Worm (Caenorhabditis elegans) whole organism, L4 larva: Measurements from ENCODE around the gene thn-2.

Experiments used
- D1046.2 ChIP-seq: fragments of 200-800 bp; sonication (Bioruptor generic); IDR thresholded peaks from 2 replicates; pipeline ENCODE4 v1.3.6; 2022; ENCODE audit warnings: missing genetic modification characterization, missing compliant biosample characterization
- F10B5.3 ChIP-seq: sonication (generic microtip); optimal IDR thresholded peaks from 2 replicates; lab custom pipeline; 2016; ENCODE audit warnings: mild to moderate bottlenecking, missing genetic modification characterization, missing compliant biosample characterization
- T20F7.1 ChIP-seq: fragments of 200-800 bp; sonication (Bioruptor generic); optimal IDR thresholded peaks from 2 replicates; lab custom pipeline; 2018; ENCODE audit warnings: mild to moderate bottlenecking, missing genetic modification characterization, missing compliant biosample characterization
- Y105C5A.15 ChIP-seq: fragments of 200-800 bp; sonication (Bioruptor generic); IDR thresholded peaks from 2 replicates; pipeline ENCODE4 v1.3.6; 2022; ENCODE audit warnings: missing genetic modification characterization, missing compliant biosample characterization
- Y48G9A.11 ChIP-seq: fragments of 200-800 bp; sonication (Bioruptor generic); IDR thresholded peaks from 2 replicates; pipeline ENCODE4 v1.3.6; 2022; ENCODE audit warnings: missing genetic modification reagents, missing genetic modification characterization, missing compliant biosample characterization
- Y5F2A.4 ChIP-seq: fragments of 200-800 bp; sonication (Bioruptor generic); optimal IDR thresholded peaks from 2 replicates; lab custom pipeline; 2018; ENCODE audit warnings: mild to moderate bottlenecking, missing genetic modification characterization, missing compliant biosample characterization
- Y75B8A.6 ChIP-seq: fragments of 200-800 bp; sonication (Bioruptor generic); IDR thresholded peaks from 2 replicates; pipeline ENCODE4 v1.3.6; 2022; ENCODE audit warnings: missing genetic modification reagents, missing genetic modification characterization, missing compliant biosample characterization
- ceh-20 ChIP-seq: fragments of 200-800 bp; sonication (Bioruptor generic); IDR thresholded peaks from 2 replicates; pipeline ENCODE4 v1.3.6; 2022; ENCODE audit warnings: missing genetic modification reagents, missing genetic modification characterization, missing compliant biosample characterization
- cey-2 ChIP-seq: sonication (generic microtip); optimal IDR thresholded peaks from 3 replicates; lab custom pipeline; 2017; ENCODE audit warnings: missing genetic modification characterization, mild to moderate bottlenecking, missing compliant biosample characterization, antibody characterized with exemption, borderline replicate concordance; ENCODE audit not compliant: insufficient read depth
- daf-16 ChIP-seq, 3 experiments: sonication (generic microtip); optimal IDR thresholded peaks; 2 replicates each; lab custom pipeline; 2016 to 2017; ENCODE audit warnings: missing genetic modification characterization in 3 of 3, missing genetic modification reagents in 3 of 3, mild to moderate bottlenecking in 2 of 3, missing compliant biosample characterization in 2 of 3, missing biosample characterization in 1 of 3, moderate library complexity in 1 of 3
- daf-19 ChIP-seq: fragments of 200-800 bp; sonication (Bioruptor generic); conservative IDR thresholded peaks from 2 replicates; pipeline ENCODE4 v1.3.6; 2022; ENCODE audit warnings: missing genetic modification characterization, missing compliant biosample characterization
- daf-8 ChIP-seq: fragments of 200-800 bp; sonication (Bioruptor generic); IDR thresholded peaks from 2 replicates; pipeline ENCODE4 v1.3.6; 2022; ENCODE audit warnings: missing genetic modification characterization, missing compliant biosample characterization
- dmd-6 ChIP-seq: fragments of 200-800 bp; sonication (Bioruptor generic); IDR thresholded peaks from 2 replicates; pipeline ENCODE4 v1.3.6; 2022; ENCODE audit warnings: missing genetic modification reagents, missing genetic modification characterization, missing compliant biosample characterization
- duxl-1 ChIP-seq: sonication (generic microtip); optimal IDR thresholded peaks from 2 replicates; lab custom pipeline; 2016; ENCODE audit warnings: mild to moderate bottlenecking, missing genetic modification characterization, moderate library complexity, missing compliant biosample characterization; ENCODE audit not compliant: poor library complexity
- dve-1 ChIP-seq: sonication (generic microtip); optimal IDR thresholded peaks from 2 replicates; lab custom pipeline; 2017; ENCODE audit warnings: antibody characterized with exemption, mild to moderate bottlenecking, missing genetic modification characterization, missing compliant biosample characterization; ENCODE audit not compliant: insufficient read depth
- egl-27 ChIP-seq: sonication (generic microtip); optimal IDR thresholded peaks from 3 replicates; lab custom pipeline; 2017; ENCODE audit warnings: missing biosample characterization, missing genetic modification reagents, missing genetic modification characterization
- egl-43 ChIP-seq: fragments of 200-800 bp; sonication (Bioruptor generic); IDR thresholded peaks from 2 replicates; pipeline ENCODE4 v1.3.6; 2022; ENCODE audit warnings: missing genetic modification reagents, missing genetic modification characterization, missing compliant biosample characterization
- fkh-10 ChIP-seq: fragments of 150-350 bp; optimal IDR thresholded peaks from 2 replicates; lab custom pipeline; 2014; ENCODE audit warnings: missing biosample characterization, missing genetic modification reagents, missing genetic modification characterization
- hif-1 ChIP-seq, 2 experiments: sonication (generic microtip); optimal IDR thresholded peaks; 2 replicates each; lab custom pipeline; 2016 to 2017; ENCODE audit warnings: missing compliant biosample characterization in 2 of 2, missing genetic modification characterization in 2 of 2, missing genetic modification reagents in 2 of 2, missing genotype in 2 of 2, mild to moderate bottlenecking in 1 of 2
- hlh-11 ChIP-seq: fragments of 200-800 bp; sonication (Bioruptor generic); optimal IDR thresholded peaks from 2 replicates; lab custom pipeline; 2018; ENCODE audit warnings: mild to moderate bottlenecking, missing genetic modification characterization, missing compliant biosample characterization
- hlh-30 ChIP-seq: sonication (generic microtip); optimal IDR thresholded peaks from 2 replicates; lab custom pipeline; 2017; ENCODE audit warnings: antibody characterized with exemption, mild to moderate bottlenecking, missing genetic modification characterization, missing compliant biosample characterization; ENCODE audit not compliant: insufficient read depth
- hmg-1.1 ChIP-seq: fragments of 200-800 bp; sonication (Bioruptor generic); IDR thresholded peaks from 2 replicates; pipeline ENCODE4 v1.3.6; 2022; ENCODE audit warnings: missing genetic modification reagents, missing genetic modification characterization, missing compliant biosample characterization
- lim-7 ChIP-seq: fragments of 200-800 bp; sonication (Bioruptor generic); IDR thresholded peaks from 2 replicates; pipeline ENCODE4 v1.3.6; 2022; ENCODE audit warnings: missing genetic modification characterization, missing compliant biosample characterization
- lin-1 ChIP-seq: fragments of 200-800 bp; sonication (Bioruptor generic); IDR thresholded peaks from 2 replicates; pipeline ENCODE4 v1.3.6; 2022; ENCODE audit warnings: missing genetic modification reagents, missing genetic modification characterization, missing compliant biosample characterization
- lin-15B ChIP-seq: fragments of 150-350 bp; sonication (generic microtip); optimal IDR thresholded peaks from 3 replicates; lab custom pipeline; 2014; ENCODE audit warnings: missing biosample characterization, missing genetic modification characterization
- lin-29 ChIP-seq: fragments of 200-800 bp; sonication (Bioruptor generic); IDR thresholded peaks from 2 replicates; pipeline ENCODE4 v1.3.6; 2022; ENCODE audit warnings: missing genetic modification reagents, missing genetic modification characterization, missing compliant biosample characterization
- lin-38 ChIP-seq: fragments of 200-800 bp; sonication (Bioruptor generic); IDR thresholded peaks from 2 replicates; pipeline ENCODE4 v1.3.6; 2022; ENCODE audit warnings: missing genetic modification reagents, missing genetic modification characterization, missing compliant biosample characterization
- lir-3 ChIP-seq: sonication (generic microtip); optimal IDR thresholded peaks from 2 replicates; lab custom pipeline; 2016; ENCODE audit warnings: mild to moderate bottlenecking, missing genetic modification characterization, missing compliant biosample characterization
- lsy-2 ChIP-seq, 2 experiments: fragments of 150-350 bp in 1 of 2; sonication (generic microtip) in 1 of 2; optimal IDR thresholded peaks; 2 replicates each; lab custom pipeline; 2014 to 2017; ENCODE audit warnings: missing biosample characterization in 2 of 2, missing genetic modification characterization in 2 of 2
- mdl-1 ChIP-seq, 2 experiments: fragments of 150-350 bp in 1 of 2; sonication (generic microtip) in 1 of 2; optimal IDR thresholded peaks; 2 replicates each; lab custom pipeline; 2014 to 2017; ENCODE audit warnings: missing biosample characterization in 2 of 2, missing genetic modification characterization in 2 of 2
- mep-1 ChIP-seq: fragments of 150-350 bp; sonication (generic microtip); optimal IDR thresholded peaks from 3 replicates; lab custom pipeline; 2014; ENCODE audit warnings: missing biosample characterization, missing genetic modification characterization
- mxl-2 ChIP-seq: fragments of 200-800 bp; sonication (Bioruptor generic); conservative IDR thresholded peaks from 2 replicates; pipeline ENCODE4 v1.3.6; 2022; ENCODE audit warnings: missing genetic modification reagents, missing genetic modification characterization, missing compliant biosample characterization
- mxl-3 ChIP-seq: fragments of 200-800 bp; sonication (Bioruptor generic); optimal IDR thresholded peaks from 2 replicates; lab custom pipeline; 2018; ENCODE audit warnings: mild to moderate bottlenecking, missing genetic modification characterization, missing compliant biosample characterization
- nhr-48 ChIP-seq: sonication (generic microtip); optimal IDR thresholded peaks from 2 replicates; lab custom pipeline; 2016; ENCODE audit warnings: mild to moderate bottlenecking, missing genetic modification characterization, missing compliant biosample characterization
- nhr-6 ChIP-seq: fragments of 150-350 bp; optimal IDR thresholded peaks from 2 replicates; lab custom pipeline; 2014; ENCODE audit warnings: missing biosample characterization, missing genetic modification characterization
- nhr-76 ChIP-seq: fragments of 150-350 bp; optimal IDR thresholded peaks from 2 replicates; lab custom pipeline; 2014; ENCODE audit warnings: missing biosample characterization, missing genetic modification characterization
- rbr-2 ChIP-seq: sonication (generic microtip); optimal IDR thresholded peaks from 2 replicates; lab custom pipeline; 2016; ENCODE audit warnings: missing genotype, missing genetic modification characterization, missing compliant biosample characterization
- sdz-12 ChIP-seq: fragments of 200-800 bp; sonication (Bioruptor generic); optimal IDR thresholded peaks from 2 replicates; lab custom pipeline; 2018; ENCODE audit warnings: mild to moderate bottlenecking, missing genetic modification characterization, missing compliant biosample characterization
- skn-1 ChIP-seq: fragments of 150-350 bp; optimal IDR thresholded peaks from 2 replicates; lab custom pipeline; 2014; ENCODE audit warnings: missing biosample characterization, missing genetic modification characterization
- snpc-4 ChIP-seq: fragments of 150-350 bp; optimal IDR thresholded peaks from 2 replicates; lab custom pipeline; 2014; ENCODE audit warnings: missing biosample characterization, missing genetic modification characterization
- spr-1 ChIP-seq: sonication (generic microtip); optimal IDR thresholded peaks from 2 replicates; lab custom pipeline; 2016; ENCODE audit warnings: mild to moderate bottlenecking, missing genetic modification characterization, missing compliant biosample characterization
- spr-3 ChIP-seq: fragments of 200-800 bp; sonication (Bioruptor generic); optimal IDR thresholded peaks from 2 replicates; lab custom pipeline; 2018; ENCODE audit warnings: mild to moderate bottlenecking, missing genetic modification characterization, missing compliant biosample characterization
- tra-1 ChIP-seq: fragments of 200-800 bp; sonication (Bioruptor generic); IDR thresholded peaks from 2 replicates; pipeline ENCODE4 v1.3.6; 2022; ENCODE audit warnings: missing genetic modification reagents, missing genetic modification characterization, missing compliant biosample characterization
- unc-130 ChIP-seq: sonication (generic microtip); optimal IDR thresholded peaks from 2 replicates; lab custom pipeline; 2016; ENCODE audit warnings: missing genetic modification reagents, missing genetic modification characterization, missing compliant biosample characterization
- unc-39 ChIP-seq: sonication (generic microtip); optimal IDR thresholded peaks from 2 replicates; lab custom pipeline; 2017; ENCODE audit warnings: missing biosample characterization, missing genetic modification characterization
- unc-62 ChIP-seq, 3 experiments: fragments of 150-350 bp in 1 of 3; sonication (generic microtip); optimal IDR thresholded peaks in 2 of 3; peaks in 1 of 3; 1 replicate in 1 of 3; 2 replicates in 2 of 3; lab custom pipeline; 2014 to 2017; ENCODE audit warnings: missing biosample characterization in 3 of 3, missing genetic modification characterization in 3 of 3, missing genetic modification reagents in 3 of 3, missing genotype in 1 of 3
- zag-1 ChIP-seq: fragments of 150-350 bp; optimal IDR thresholded peaks from 2 replicates; lab custom pipeline; 2014; ENCODE audit warnings: missing biosample characterization, missing genetic modification characterization
- zfp-3 ChIP-seq: fragments of 200-800 bp; sonication (Bioruptor generic); conservative IDR thresholded peaks from 2 replicates; pipeline ENCODE4 v1.3.6; 2022; ENCODE audit warnings: missing genetic modification reagents, missing genetic modification characterization, missing compliant biosample characterization
- zip-11 ChIP-seq: fragments of 200-800 bp; sonication (Bioruptor generic); IDR thresholded peaks from 2 replicates; pipeline ENCODE4 v1.3.6; 2022; ENCODE audit warnings: missing genetic modification characterization, missing compliant biosample characterization
- ztf-11 ChIP-seq: fragments of 150-350 bp; optimal IDR thresholded peaks from 2 replicates; lab custom pipeline; 2014; ENCODE audit warnings: missing biosample characterization, missing genetic modification characterization

Gene thn-2

DNA sequence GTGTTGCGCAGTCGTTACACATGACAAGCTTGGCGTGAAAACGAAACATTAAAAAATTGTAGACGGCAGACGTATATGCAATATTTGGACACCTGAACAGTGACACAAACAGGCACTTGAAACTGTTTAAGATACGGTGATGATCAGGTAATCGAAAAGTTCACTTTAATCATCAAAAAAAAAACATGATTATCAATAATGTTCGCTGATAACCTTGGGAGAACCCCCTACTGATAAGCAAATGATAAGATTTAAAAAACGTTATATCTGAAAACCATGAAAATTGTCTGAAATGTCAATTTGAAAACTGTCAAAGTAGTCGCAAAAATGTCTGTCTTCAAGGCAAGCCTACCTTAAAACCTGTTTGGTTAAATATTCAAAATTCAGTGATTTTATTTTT is 17.0 kb downstream of the thn-2 start (continued):
- no peak for TF ChIP-seq lim-7 (GFP tag; lab: Robert Waterston, UW)
- no peak for TF ChIP-seq nhr-6 (tag; lab: Kevin White, UChicago)
- no peak for TF ChIP-seq Y48G9A.11 (GFP tag; lab: Robert Waterston, UW)
- no peak for TF ChIP-seq Y75B8A.6 (GFP tag; lab: Robert Waterston, UW)
- peak; percentile 11 for TF ChIP-seq mxl-3 (GFP tag; lab: Kevin White, UChicago)
- no peak for TF ChIP-seq rbr-2 (tag; lab: Kevin White, UChicago)
- no peak for TF ChIP-seq snpc-4
- TF ChIP-seq hlh-30 (tag; lab: Kevin White, UChicago), result peak; percentile 45
- TF ChIP-seq D1046.2 (GFP tag; lab: Robert Waterston, UW), result no peak
- TF ChIP-seq lin-29, result no peak
- TF ChIP-seq nhr-76, result no peak
- TF ChIP-seq duxl-1, result no peak
- no peak for TF ChIP-seq lin-15B
- peak; percentile 38; the same call in 1 of the 2 replicates for TF ChIP-seq lin-1 (GFP tag; lab: Robert Waterston, UW)
- no peak for TF ChIP-seq spr-3
- no peak for TF ChIP-seq daf-19 (GFP tag; lab: Robert Waterston, UW)
- no peak for TF ChIP-seq unc-130 (GFP tag; lab: Kevin White, UChicago)
- peak; percentile 24; the same call in 1 of the 2 replicates for TF ChIP-seq ceh-20 (GFP tag; lab: Robert Waterston, UW)
- TF ChIP-seq mep-1, result no peak
- no peak for TF ChIP-seq mxl-2 (GFP tag; lab: Robert Waterston, UW)
- no peak for TF ChIP-seq daf-16 (GFP tag; optimal IDR thresholded peaks at IDR 0.05; lab: Kevin White, UChicago)
- peak; percentile 67 for TF ChIP-seq daf-16 (tag; optimal IDR thresholded peaks at IDR 0.05; lab: Kevin White, UChicago)
- no peak for TF ChIP-seq hif-1 (tag; optimal IDR thresholded peaks at IDR 0.05; lab: Kevin White, UChicago)
- TF ChIP-seq Y5F2A.4 (GFP tag; lab: Kevin White, UChicago), result no peak
- peak; percentile 86 for TF ChIP-seq tra-1 (GFP tag; lab: Robert Waterston, UW)
- no peak for TF ChIP-seq mdl-1 (tag; optimal IDR thresholded peaks at IDR 0.05; lab: Kevin White, UChicago)
- TF ChIP-seq daf-8 (GFP tag; lab: Robert Waterston, UW), result no peak
- no peak for TF ChIP-seq F10B5.3 (tag; lab: Kevin White, UChicago)
- no peak for TF ChIP-seq egl-27
- no peak for TF ChIP-seq Y105C5A.15 (GFP tag; lab: Robert Waterston, UW)
- no peak for TF ChIP-seq unc-62 (GFP tag; optimal IDR thresholded peaks at IDR 0.05 in 1 of 2; lab: Kevin White, UChicago)
- no peak for TF ChIP-seq unc-62 (tag; optimal IDR thresholded peaks at IDR 0.05; lab: Kevin White, UChicago)
- no peak for TF ChIP-seq fkh-10
- no peak for TF ChIP-seq ztf-11
- TF ChIP-seq hlh-11 (tag; lab: Kevin White, UChicago), result peak; percentile 58
- no peak for TF ChIP-seq lir-3 (tag; lab: Kevin White, UChicago)
- no peak for TF ChIP-seq hmg-1.1 (GFP tag; lab: Robert Waterston, UW)
- peak; percentile 47 for TF ChIP-seq T20F7.1 (GFP tag; lab: Kevin White, UChicago)
- TF ChIP-seq lin-38 (GFP tag; lab: Robert Waterston, UW), result no peak
- TF ChIP-seq zfp-3 (GFP tag; lab: Robert Waterston, UW), result no peak
- TF ChIP-seq unc-39 (tag; lab: Kevin White, UChicago), result no peak
- no peak for TF ChIP-seq sdz-12 (GFP tag; lab: Kevin White, UChicago)
- TF ChIP-seq skn-1 (tag; lab: Kevin White, UChicago), result no peak
- TF ChIP-seq zag-1 (tag; lab: Kevin White, UChicago), result no peak
- TF ChIP-seq spr-1 (tag; lab: Kevin White, UChicago), result no peak
- peak; percentile 38 for TF ChIP-seq nhr-48 (tag; lab: Kevin White, UChicago)
- TF ChIP-seq cey-2, result peak; percentile 55
- TF ChIP-seq dmd-6 (GFP tag; lab: Robert Waterston, UW), result peak; percentile 95
- TF ChIP-seq lsy-2 (tag; optimal IDR thresholded peaks at IDR 0.05; lab: Kevin White, UChicago), result peak in 1 of 2 experiments; percentile 17
- TF ChIP-seq egl-43 (GFP tag; lab: Robert Waterston, UW), result no peak
- TF ChIP-seq zip-11 (GFP tag; lab: Robert Waterston, UW), result no peak
- peak; percentile 83 for TF ChIP-seq dve-1 (tag; lab: Kevin White, UChicago)
